Fruit fly (Drosophila melanogaster): Measurements from ENCODE around the gene Coq6.

Coq6 gene

DNA sequence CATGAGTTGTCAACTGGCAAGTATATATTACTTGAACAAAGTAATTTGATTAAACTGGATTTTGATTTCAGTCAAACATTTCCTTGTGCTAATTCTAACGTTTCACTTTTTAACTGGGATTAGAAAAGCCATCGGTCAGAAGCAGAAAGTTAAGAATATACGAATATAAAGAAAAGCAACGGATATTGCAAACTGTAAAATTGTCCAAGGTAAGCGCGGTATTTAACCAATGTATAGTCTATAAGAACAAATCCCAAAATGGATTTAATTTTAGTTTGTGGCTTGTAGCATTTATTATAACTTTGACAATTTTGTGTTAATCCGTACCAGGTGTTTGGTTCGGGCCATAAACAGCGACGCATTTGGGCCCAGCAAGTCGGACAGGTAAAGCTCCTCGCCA, 19.5 kb upstream of the Coq6 start, which contains the start of gene CG18269:
CG18269 (plus strand) TSS at position 301 of the 400 bp plus-strand sequence.
- TF ChIP-seq Blimp-1 (GFP tag; optimal IDR thresholded peaks at IDR 0.05) (no peak), Gug (GFP tag; IDR thresholded peaks at IDR 0.05) (no peak), salr (GFP tag; optimal IDR thresholded peaks at IDR 0.05) (no peak), CG32006 (GFP tag; optimal IDR thresholded peaks at IDR 0.05) (no peak), fd59A (GFP tag; optimal IDR thresholded peaks at IDR 0.05) (no peak), dsx (GFP tag; optimal IDR thresholded peaks at IDR 0.05; ENCODE audit: poor library complexity, severe bottlenecking) (no peak), Eip78C (GFP tag) (no peak), Sox102F (GFP tag; optimal IDR thresholded peaks at IDR 0.05) (no peak), cyc (GFP tag; optimal IDR thresholded peaks at IDR 0.05) (no peak), CG7368 (GFP tag; optimal IDR thresholded peaks at IDR 0.05) (no peak), ss (GFP tag; optimal IDR thresholded peaks at IDR 0.05) (no peak), CG16779 (tag; optimal IDR thresholded peaks at IDR 0.05) (no peak), acj6 (GFP tag; optimal IDR thresholded peaks at IDR 0.05) (no peak), Smox (GFP tag; optimal IDR thresholded peaks at IDR 0.05) (no peak)

DNA sequence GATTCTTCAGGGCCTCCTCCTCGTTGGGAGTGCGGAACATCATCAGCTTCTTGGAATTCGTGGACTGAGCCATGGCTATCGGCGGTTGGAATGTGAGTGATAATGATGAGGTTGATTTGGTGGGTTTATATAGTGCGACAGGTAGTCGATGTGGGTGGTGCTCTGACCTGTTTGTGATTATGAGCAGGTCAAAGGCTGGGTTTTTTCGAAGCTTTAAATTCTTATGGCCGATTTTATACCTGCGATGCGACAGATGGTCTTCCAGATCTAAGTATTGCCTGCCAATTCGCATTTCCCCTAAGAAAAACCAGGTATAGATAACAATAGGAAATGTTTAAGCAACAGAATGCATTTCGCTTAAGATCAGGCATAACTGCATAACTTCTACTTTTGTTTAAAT, 18.7 kb upstream of the Coq6 start, which contains the start of gene CG14014:
CG14014 (minus strand) TSS at position 101 of the 400 bp plus-strand sequence.
- TF ChIP-seq svp (GFP tag) (no peak), vri (GFP tag; optimal IDR thresholded peaks at IDR 0.05) (no peak), CG1621 (tag; optimal IDR thresholded peaks at IDR 0.05) (no peak), ss (GFP tag; optimal IDR thresholded peaks at IDR 0.05) (no peak), eg (GFP tag; IDR thresholded peaks at IDR 0.05) (no peak), esn (GFP tag; optimal IDR thresholded peaks at IDR 0.05) (no peak), salr (GFP tag; optimal IDR thresholded peaks at IDR 0.05) (no peak), CG10631 (GFP tag; optimal IDR thresholded peaks at IDR 0.05) (no peak), dac (GFP tag; optimal IDR thresholded peaks at IDR 0.05) (no peak)

dm6 chr2L:5547288-5547777, 15.3 kb upstream of the Coq6 start:
- no peak for TF ChIP-seq CG11762 (GFP tag; optimal IDR thresholded peaks at IDR 0.05; ENCODE audit: insufficient read depth)
- TF ChIP-seq svp (GFP tag): peak; percentile 62
- TF ChIP-seq Blimp-1 (GFP tag; optimal IDR thresholded peaks at IDR 0.05): peak; percentile 1
- TF ChIP-seq esn (GFP tag; optimal IDR thresholded peaks at IDR 0.05): no peak
- TF ChIP-seq pdm3 (GFP tag; optimal IDR thresholded peaks at IDR 0.05): no peak
- TF ChIP-seq vri (GFP tag; optimal IDR thresholded peaks at IDR 0.05): peak; percentile 5
- no peak for TF ChIP-seq fd85E (GFP tag; optimal IDR thresholded peaks at IDR 0.05)
- peak; percentile 25 for TF ChIP-seq Eip93F (GFP tag; optimal IDR thresholded peaks at IDR 0.05)

- TF ChIP-seq CG8119 (GFP tag; IDR thresholded peaks at IDR 0.05) (peak; percentile 57; the same call in 1 of the 3 replicates), CG6276 (GFP tag; optimal IDR thresholded peaks at IDR 0.05) (peak; percentile 55), Hr38 (GFP tag; optimal IDR thresholded peaks at IDR 0.05) (no peak), fd85E (GFP tag; optimal IDR thresholded peaks at IDR 0.05) (peak; percentile 18), CG6854 (GFP tag; optimal IDR thresholded peaks at IDR 0.05) (peak; percentile 51), CG7368 (GFP tag; optimal IDR thresholded peaks at IDR 0.05) (peak; percentile 56), Hr4 (GFP tag; optimal IDR thresholded peaks at IDR 0.05) (peak; percentile 65), CG6163 (GFP tag; IDR thresholded peaks at IDR 0.05) (peak; percentile 79), Sox14 (GFP tag; optimal IDR thresholded peaks at IDR 0.05) (peak; percentile 38), fkh (GFP tag; optimal IDR thresholded peaks at IDR 0.05) (no peak), spab (GFP tag; optimal IDR thresholded peaks at IDR 0.05) (peak; percentile 70), CG6792 (GFP tag; optimal IDR thresholded peaks at IDR 0.05) (peak; percentile 68), CG34406 (GFP tag; optimal IDR thresholded peaks at IDR 0.05) (peak; percentile 65), eg (GFP tag; IDR thresholded peaks at IDR 0.05) (peak; percentile 86), CG32006 (GFP tag; optimal IDR thresholded peaks at IDR 0.05) (peak; percentile 78), Eip75B (GFP tag; optimal IDR thresholded peaks at IDR 0.05) (peak; percentile 70), Ets96B (tag; optimal IDR thresholded peaks at IDR 0.05) (peak; percentile 81), cyc (GFP tag; optimal IDR thresholded peaks at IDR 0.05) (peak; percentile 65), lz (GFP tag; optimal IDR thresholded peaks at IDR 0.05) (peak; percentile 70), OdsH (GFP tag; optimal IDR thresholded peaks at IDR 0.05) (peak; percentile 37), CG15336 (GFP tag; IDR thresholded peaks at IDR 0.05) (peak; percentile 73), CG6808 (GFP tag; optimal IDR thresholded peaks at IDR 0.05) (peak; percentile 77), fd59A (GFP tag; optimal IDR thresholded peaks at IDR 0.05) (peak; percentile 6), Hr39 (GFP tag; optimal IDR thresholded peaks at IDR 0.05) (peak; percentile 27), CG11294 (GFP tag; IDR thresholded peaks at IDR 0.05) (peak; percentile 30)
Measured at dm6 chr2L:5546518-5547287, 14.7 kb upstream of the Coq6 start, which contains the start of gene Oscillin. TSS of gene Oscillin (plus strand) at chr2L:5547086.
